Fruit fly (Drosophila melanogaster) whole organism, adult: ENCODE measurements around the gene PMP34.

ENCODE experiments used
- CG11617 ChIP-seq: fragments of 200-800 bp; sonication (Bioruptor generic); optimal IDR thresholded peaks from 2 replicates; lab custom pipeline; 2017; ENCODE audit warnings: mild to moderate bottlenecking, missing biosample characterization, missing genetic modification reagents, missing genetic modification characterization
- CG12768 ChIP-seq: fragments of 200-800 bp; sonication (Bioruptor generic); optimal IDR thresholded peaks from 2 replicates; lab custom pipeline; 2017; ENCODE audit warnings: missing biosample characterization, missing genetic modification characterization, mild to moderate bottlenecking, moderate library complexity, missing genetic modification reagents
- CG14711 ChIP-seq: fragments of 200-800 bp; sonication (Bioruptor generic); optimal IDR thresholded peaks from 2 replicates; lab custom pipeline; 2018; ENCODE audit warnings: missing biosample characterization, mild to moderate bottlenecking, missing genetic modification characterization, moderate library complexity
- CG1620 ChIP-seq: fragments of 200-800 bp; sonication (Bioruptor generic); optimal IDR thresholded peaks from 2 replicates; lab custom pipeline; 2016; ENCODE audit warnings: missing biosample characterization, missing genetic modification characterization
- CG33017 ChIP-seq: fragments of 200-800 bp; sonication (Bioruptor generic); optimal IDR thresholded peaks from 2 replicates; lab custom pipeline; 2018; ENCODE audit warnings: missing biosample characterization, mild to moderate bottlenecking, missing genetic modification characterization, moderate library complexity
- CG5204 ChIP-seq: fragments of 200-800 bp; sonication (Bioruptor generic); optimal IDR thresholded peaks from 2 replicates; lab custom pipeline; 2016; ENCODE audit warnings: missing biosample characterization, missing genetic modification characterization
- CG7045 ChIP-seq: fragments of 200-800 bp; sonication (Bioruptor generic); optimal IDR thresholded peaks from 2 replicates; lab custom pipeline; 2017; ENCODE audit warnings: missing biosample characterization, mild to moderate bottlenecking, missing genetic modification characterization
- CG7101 ChIP-seq: fragments of 200-800 bp; sonication (Bioruptor generic); optimal IDR thresholded peaks from 2 replicates; lab custom pipeline; 2018; ENCODE audit warnings: missing biosample characterization, mild to moderate bottlenecking, missing genetic modification characterization, moderate library complexity
- Clk ChIP-seq: fragments of 200-800 bp; sonication (Bioruptor generic); optimal IDR thresholded peaks from 2 replicates; lab custom pipeline; 2017; ENCODE audit warnings: missing biosample characterization, missing genetic modification characterization
- Crg-1 ChIP-seq: fragments of 200-800 bp; sonication (Bioruptor generic); optimal IDR thresholded peaks from 2 replicates; lab custom pipeline; 2016; ENCODE audit warnings: missing biosample characterization, missing genetic modification characterization
- Hr96 ChIP-seq: fragments of 200-800 bp; sonication (Bioruptor generic); optimal IDR thresholded peaks from 2 replicates; lab custom pipeline; 2016; ENCODE audit warnings: missing biosample characterization, missing genetic modification characterization
- Mnt ChIP-seq: fragments of 200-800 bp; sonication (Bioruptor generic); optimal IDR thresholded peaks from 2 replicates; lab custom pipeline; 2016; ENCODE audit warnings: missing biosample characterization, mild to moderate bottlenecking, missing genetic modification characterization
- bab1 ChIP-seq: fragments of 200-800 bp; sonication (Bioruptor generic); optimal IDR thresholded peaks from 3 replicates; lab custom pipeline; 2019; ENCODE audit warnings: missing biosample characterization, mild to moderate bottlenecking, missing genetic modification characterization, moderate library complexity
- cic ChIP-seq: fragments of 200-800 bp; sonication (Bioruptor generic); optimal IDR thresholded peaks from 2 replicates; lab custom pipeline; 2017; ENCODE audit warnings: missing biosample characterization, mild to moderate bottlenecking, missing genetic modification characterization, moderate library complexity
- cnc ChIP-seq, 2 experiments: fragments of >200 bp; optimal IDR thresholded peaks; 2 replicates each; lab custom pipeline; 2017
- kay ChIP-seq: fragments of 200-800 bp; sonication (Bioruptor generic); peaks from one replicate; lab custom pipeline; 2016; ENCODE audit warnings: missing biosample characterization, missing genetic modification characterization, borderline replicate concordance
- ovo ChIP-seq: fragments of 200-800 bp; sonication (Bioruptor generic); optimal IDR thresholded peaks from 2 replicates; lab custom pipeline; 2016; ENCODE audit warnings: missing biosample characterization, missing genetic modification characterization
- pad ChIP-seq: fragments of 200-800 bp; sonication (Bioruptor generic); optimal IDR thresholded peaks from 3 replicates; lab custom pipeline; 2017; ENCODE audit warnings: missing biosample characterization, missing genetic modification characterization, mild to moderate bottlenecking, moderate library complexity, missing genetic modification reagents
- tj ChIP-seq: fragments of 200-800 bp; sonication (Bioruptor generic); optimal IDR thresholded peaks from 3 replicates; lab custom pipeline; 2017; ENCODE audit warnings: missing biosample characterization, mild to moderate bottlenecking, missing genetic modification characterization, moderate library complexity
- toe ChIP-seq: fragments of 200-800 bp; sonication (Bioruptor generic); optimal IDR thresholded peaks from 2 replicates; lab custom pipeline; 2016; ENCODE audit warnings: missing biosample characterization, missing genetic modification characterization

Gene PMP34

dm6 chr3L:4363484-4363883, 44.9 kb downstream of the PMP34 start:
- no peak for TF ChIP-seq CG33017
- TF ChIP-seq CG1620 (GFP tag; lab: Kevin White, UChicago) = no peak
- TF ChIP-seq cic (GFP tag; lab: Kevin White, UChicago) = no peak
- no peak for TF ChIP-seq ovo (GFP tag; lab: Kevin White, UChicago)
- TF ChIP-seq pad (GFP tag; lab: Kevin White, UChicago) = no peak
- no peak for TF ChIP-seq Mnt
- TF ChIP-seq tj (GFP tag; lab: Kevin White, UChicago) = no peak
- TF ChIP-seq CG7045 (GFP tag; lab: Kevin White, UChicago) = no peak
- TF ChIP-seq CG12768 (GFP tag; lab: Kevin White, UChicago) = no peak
- no peak for TF ChIP-seq CG5204 (GFP tag; lab: Kevin White, UChicago)
- TF ChIP-seq Clk (GFP tag; lab: Kevin White, UChicago) = no peak
- no peak for TF ChIP-seq cnc (optimal IDR thresholded peaks at IDR 0.05; lab: Kevin White, UChicago)
- no peak for TF ChIP-seq CG7101 (tag; lab: Kevin White, UChicago)

DNA sequence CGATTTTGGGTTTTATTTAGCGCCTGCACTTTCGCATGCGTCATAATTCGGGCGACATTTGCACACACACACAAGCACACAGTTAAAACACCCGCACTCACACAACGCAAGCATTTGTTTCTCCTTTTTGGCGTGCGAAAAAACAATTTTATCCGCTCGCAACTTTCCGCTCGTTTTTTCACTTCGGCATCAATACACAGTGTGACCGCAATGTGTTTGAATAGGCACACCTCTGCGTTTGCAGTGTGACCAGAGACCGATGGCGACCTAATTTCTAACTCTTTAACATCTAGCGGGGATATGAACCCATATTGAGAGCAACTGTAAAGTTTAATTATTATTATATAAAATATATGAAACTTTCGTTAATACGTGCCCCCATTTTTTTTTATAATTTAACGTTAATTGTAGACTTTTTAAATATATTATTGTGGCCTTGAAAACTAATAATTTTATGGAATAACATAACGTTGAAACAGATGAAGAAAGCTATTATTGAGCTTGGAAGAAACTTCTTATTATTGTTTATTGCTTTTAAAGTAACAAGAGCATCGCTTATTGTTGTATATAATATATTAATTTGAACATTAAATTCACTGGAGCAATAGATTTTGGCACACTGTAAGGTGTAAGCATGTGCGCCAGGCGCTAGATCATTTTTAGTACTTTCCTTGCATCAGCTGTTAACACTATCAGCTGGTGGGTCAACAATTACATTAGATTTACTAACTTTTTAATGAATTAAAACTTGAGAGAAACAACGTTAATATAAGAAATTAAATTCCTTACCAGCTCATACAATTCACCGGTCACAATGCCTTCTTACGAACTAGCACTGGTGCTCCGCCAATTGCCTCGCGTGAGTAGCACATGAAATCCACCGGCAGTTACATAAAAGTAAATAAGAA, 45.6 kb downstream of the PMP34 start, which contains the start of the genes Cip4 and mRpS6:
TSS of gene Cip4 (minus strand) at position 216 of the 908 bp plus-strand sequence.
TSS of gene mRpS6 (plus strand) at position 664 of the 908 bp plus-strand sequence.
- TF ChIP-seq CG7101 (tag; lab: Kevin White, UChicago) (peak; percentile 78), toe (GFP tag; lab: Kevin White, UChicago) (peak; percentile 76), Clk (GFP tag; lab: Kevin White, UChicago) (no peak), CG7045 (GFP tag; lab: Kevin White, UChicago) (no peak), CG1620 (GFP tag; lab: Kevin White, UChicago) (peak; percentile 68), kay (peak; percentile 87), bab1 (GFP tag; lab: Kevin White, UChicago) (peak; percentile 63), CG11617 (GFP tag; lab: Kevin White, UChicago) (peak; percentile 81), ovo (GFP tag; lab: Kevin White, UChicago) (peak; percentile 62), Crg-1 (peak; percentile 8), pad (GFP tag; lab: Kevin White, UChicago) (peak; percentile 13), cnc (optimal IDR thresholded peaks at IDR 0.05; lab: Kevin White, UChicago) (no peak), Mnt (peak; percentile 98), CG5204 (GFP tag; lab: Kevin White, UChicago) (peak; percentile 70), CG12768 (GFP tag; lab: Kevin White, UChicago) (no peak), CG14711 (tag; lab: Kevin White, UChicago) (no peak), CG33017 (peak; percentile 54), cic (GFP tag; lab: Kevin White, UChicago) (peak; percentile 30), tj (GFP tag; lab: Kevin White, UChicago) (peak; percentile 48), Hr96 (peak; percentile 16)

DNA sequence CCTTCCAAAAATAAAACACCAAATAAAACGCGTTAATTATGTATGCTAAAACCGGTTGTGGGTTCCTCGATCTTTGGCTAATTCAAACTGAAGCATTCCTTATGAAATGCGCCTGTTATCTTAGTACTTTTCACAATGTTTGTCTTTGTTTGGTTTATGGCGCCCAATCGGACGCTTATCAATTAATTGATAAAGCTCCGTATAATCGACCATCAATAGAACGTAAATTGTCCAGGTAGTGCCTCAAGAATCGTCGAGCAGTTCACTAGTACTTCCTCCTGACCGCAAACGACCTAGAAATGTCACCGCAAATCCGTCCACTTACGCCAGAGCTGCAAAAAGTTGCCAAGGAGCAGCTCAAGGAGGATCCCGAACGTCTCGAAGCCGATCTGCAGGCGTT, 46.6 kb downstream of the PMP34 start, which contains the start of gene CG33514:
TSS of gene CG33514 (plus strand) at position 238 of the 400 bp plus-strand sequence.
- peak; percentile 53 for TF ChIP-seq cic (GFP tag; lab: Kevin White, UChicago)
- TF ChIP-seq cnc (optimal IDR thresholded peaks at IDR 0.05; lab: Kevin White, UChicago) = no peak

dm6 chr3L:4367339-4367738, 48.8 kb downstream of the PMP34 start, which contains the start of gene CG11342:
Gene CG11342, minus strand, starts transcription at chr3L:4367458.
- peak; percentile 58 for TF ChIP-seq kay
- no peak for TF ChIP-seq tj (GFP tag; lab: Kevin White, UChicago)
- TF ChIP-seq bab1 (GFP tag; lab: Kevin White, UChicago) = peak; percentile 36
- TF ChIP-seq CG7101 (tag; lab: Kevin White, UChicago) = peak; percentile 11
